Fruit fly (Drosophila melanogaster): Measurements from ENCODE around the gene CG13731.

The CG13731 gene

DNA sequence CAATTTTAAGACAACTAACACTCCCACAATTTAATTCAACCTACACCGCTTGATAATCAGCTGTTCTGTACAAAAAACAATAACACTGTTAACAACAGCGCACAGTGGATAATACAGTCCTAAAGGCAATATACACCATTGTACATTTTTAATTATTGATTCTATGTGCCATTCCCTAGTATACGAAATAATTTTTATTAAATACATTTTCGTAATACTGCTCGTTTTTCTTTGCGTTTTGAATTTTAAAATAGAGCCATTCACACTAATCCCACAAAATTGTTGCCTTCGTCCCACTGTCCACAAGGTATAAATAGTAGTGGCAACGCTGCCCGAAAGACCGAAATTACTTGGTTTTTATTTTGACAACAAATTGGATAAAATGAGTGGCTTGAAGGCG lies 44.8 kb upstream of the CG13731 start, which contains the start of the genes Coq4 and CG32176 (continued):
- TF ChIP-seq Sox102F (GFP tag; optimal IDR thresholded peaks at IDR 0.05) (peak; percentile 99), gt (GFP tag; IDR thresholded peaks at IDR 0.05) (peak; percentile 95), CG32532 (GFP tag; IDR thresholded peaks at IDR 0.05) (peak; percentile 99), CG6765 (GFP tag; optimal IDR thresholded peaks at IDR 0.05) (peak; percentile 95), fd3F (GFP tag; optimal IDR thresholded peaks at IDR 0.05) (peak; percentile 97), Nf-YC (tag; optimal IDR thresholded peaks at IDR 0.05) (peak; percentile 89), CrebB (tag; optimal IDR thresholded peaks at IDR 0.05) (peak; percentile 97), her (GFP tag; optimal IDR thresholded peaks at IDR 0.05) (peak; percentile 96), Dp (GFP tag; optimal IDR thresholded peaks at IDR 0.05) (peak; percentile 34), tio (GFP tag; optimal IDR thresholded peaks at IDR 0.05) (peak; percentile 98), CG1602 (GFP tag; optimal IDR thresholded peaks at IDR 0.05) (peak; percentile 98), CG14050 (GFP tag; IDR thresholded peaks at IDR 0.05) (peak; percentile 97), CG8359 (GFP tag; optimal IDR thresholded peaks at IDR 0.05; ENCODE audit: borderline replicate concordance) (peak; percentile 90), NK7.1 (GFP tag; optimal IDR thresholded peaks at IDR 0.05) (peak; percentile 96), Antp (GFP tag; optimal IDR thresholded peaks at IDR 0.05) (peak; percentile 98), schlank (tag; optimal IDR thresholded peaks at IDR 0.05) (peak; percentile 97), Hey (tag; optimal IDR thresholded peaks at IDR 0.05) (peak; percentile 81), dati (GFP tag; IDR thresholded peaks at IDR 0.05) (peak; percentile 92), stc (GFP tag; IDR thresholded peaks at IDR 0.05) (peak; percentile 97), YL-1 (GFP tag; optimal IDR thresholded peaks at IDR 0.05) (peak; percentile 91), aop (GFP tag; IDR thresholded peaks at IDR 0.05) (peak; percentile 96), CG2199 (GFP tag; IDR thresholded peaks at IDR 0.05) (peak; percentile 93), CG16813 (GFP tag; IDR thresholded peaks at IDR 0.05; ENCODE audit: partially characterized antibody) (peak; percentile 69), vnd (GFP tag; IDR thresholded peaks at IDR 0.05; ENCODE audit: partially characterized antibody) (peak; percentile 63; the same call in 2 of the 3 replicates), cwo (GFP tag; optimal IDR thresholded peaks at IDR 0.05) (peak; percentile 92), seq (GFP tag; IDR thresholded peaks at IDR 0.05) (peak; percentile 97), kah (GFP tag; optimal IDR thresholded peaks at IDR 0.05) (peak; percentile 90), h (optimal IDR thresholded peaks at IDR 0.05) (no peak), CG8290 (GFP tag; optimal IDR thresholded peaks at IDR 0.05) (peak; percentile 97), CG8290 (tag; optimal IDR thresholded peaks at IDR 0.05) (peak; percentile 85 to 99), CG8924 (tag; optimal IDR thresholded peaks at IDR 0.05) (peak; percentile 97), Neu2 (GFP tag; optimal IDR thresholded peaks at IDR 0.05; ENCODE audit: borderline replicate concordance) (peak; percentile 93), CG18599 (GFP tag; optimal IDR thresholded peaks at IDR 0.05) (peak; percentile 98), sima (GFP tag; optimal IDR thresholded peaks at IDR 0.05) (peak; percentile 92), CG6254 (GFP tag; optimal IDR thresholded peaks at IDR 0.05) (peak; percentile 90), CG2678 (tag; optimal IDR thresholded peaks at IDR 0.05) (peak; percentile 97), Stat92E (GFP tag; optimal IDR thresholded peaks at IDR 0.05) (peak in 1 of 3 experiments; percentile 57), kni (GFP tag; optimal IDR thresholded peaks at IDR 0.05) (peak; percentile 76), BtbVII (GFP tag; optimal IDR thresholded peaks at IDR 0.05) (peak; percentile 94), CG4617 (GFP tag; optimal IDR thresholded peaks at IDR 0.05; ENCODE audit: borderline replicate concordance) (peak; percentile 99), ato (GFP tag; IDR thresholded peaks at IDR 0.05; ENCODE audit: partially characterized antibody) (peak; percentile 48), fu2 (GFP tag; optimal IDR thresholded peaks at IDR 0.05) (peak; percentile 97), CG8388 (GFP tag; optimal IDR thresholded peaks at IDR 0.05) (peak; percentile 97), CG3407 (GFP tag; optimal IDR thresholded peaks at IDR 0.05) (peak; percentile 93), pb (GFP tag; optimal IDR thresholded peaks at IDR 0.05) (peak; percentile 95), CG10654 (GFP tag; optimal IDR thresholded peaks at IDR 0.05) (peak; percentile 99), ci (GFP tag; IDR thresholded peaks at IDR 0.05) (peak; percentile 98), en (GFP tag; optimal IDR thresholded peaks at IDR 0.05) (peak; percentile 95), CG1603 (tag; optimal IDR thresholded peaks at IDR 0.05) (peak; percentile 98), CG11093 (GFP tag; IDR thresholded peaks at IDR 0.05) (peak; percentile 96)
